Fruit fly (Drosophila melanogaster): ENCODE measurements around the gene tkv.

Gene tkv

dm6 chr2L:5237175-5237753, 33.9 kb downstream of the tkv start (continued):
- TF ChIP-seq lilli (GFP tag; optimal IDR thresholded peaks at IDR 0.05), result peak; percentile 10
- TF ChIP-seq CG9932 (GFP tag; IDR thresholded peaks at IDR 0.05), result no peak
- TF ChIP-seq Deaf1 (tag; optimal IDR thresholded peaks at IDR 0.05), result peak; percentile 33
- no peak for TF ChIP-seq Sox100B (GFP tag; optimal IDR thresholded peaks at IDR 0.05)
- TF ChIP-seq CTCF (GFP tag; optimal IDR thresholded peaks at IDR 0.05), result no peak
- TF ChIP-seq TFAM (GFP tag; optimal IDR thresholded peaks at IDR 0.05), result no peak
- TF ChIP-seq tup (GFP tag; optimal IDR thresholded peaks at IDR 0.05), result no peak
- peak; percentile 67 for TF ChIP-seq ash1 (GFP tag; optimal IDR thresholded peaks at IDR 0.05)
- no peak for TF ChIP-seq nerfin-2 (GFP tag; IDR thresholded peaks at IDR 0.05; ENCODE audit: partially characterized antibody)
- peak; percentile 41 for TF ChIP-seq CG10431 (GFP tag; optimal IDR thresholded peaks at IDR 0.05)
- TF ChIP-seq twi (tag; optimal IDR thresholded peaks at IDR 0.05), result no peak
- TF ChIP-seq lab (GFP tag; optimal IDR thresholded peaks at IDR 0.05), result no peak
- no peak for TF ChIP-seq CG10274 (GFP tag; optimal IDR thresholded peaks at IDR 0.05)
- TF ChIP-seq zfh2 (GFP tag; optimal IDR thresholded peaks at IDR 0.05), result no peak
- TF ChIP-seq Mes4 (GFP tag; optimal IDR thresholded peaks at IDR 0.05), result no peak
- TF ChIP-seq Bteb2 (GFP tag; optimal IDR thresholded peaks at IDR 0.05), result no peak
- TF ChIP-seq NC2β (GFP tag; optimal IDR thresholded peaks at IDR 0.05), result peak; percentile 12
- TF ChIP-seq Dp (GFP tag; optimal IDR thresholded peaks at IDR 0.05), result no peak
- TF ChIP-seq CG9817 (tag; optimal IDR thresholded peaks at IDR 0.05), result no peak
- TF ChIP-seq MTF-1 (GFP tag; optimal IDR thresholded peaks at IDR 0.05; ENCODE audit: borderline replicate concordance), result peak; percentile 62
- no peak for TF ChIP-seq H2.0 (GFP tag; IDR thresholded peaks at IDR 0.05)
- TF ChIP-seq kah (GFP tag; optimal IDR thresholded peaks at IDR 0.05), result peak; percentile 74
- TF ChIP-seq Side (GFP tag; optimal IDR thresholded peaks at IDR 0.05), result no peak
- peak; percentile 63 for TF ChIP-seq Adf1 (GFP tag; IDR thresholded peaks at IDR 0.05)
- TF ChIP-seq btn (GFP tag; optimal IDR thresholded peaks at IDR 0.05), result no peak
- TF ChIP-seq Aef1 (GFP tag; IDR thresholded peaks at IDR 0.05), result no peak
- no peak for TF ChIP-seq tx (GFP tag; optimal IDR thresholded peaks at IDR 0.05)
- no peak for TF ChIP-seq Dref (GFP tag; IDR thresholded peaks at IDR 0.05)
- peak; percentile 66 for TF ChIP-seq CG3163 (GFP tag; optimal IDR thresholded peaks at IDR 0.05)
- TF ChIP-seq ftz-f1 (GFP tag; optimal IDR thresholded peaks at IDR 0.05), result peak; percentile 14
- TF ChIP-seq ind (GFP tag; optimal IDR thresholded peaks at IDR 0.05), result no peak
- no peak for TF ChIP-seq CrebB (tag; optimal IDR thresholded peaks at IDR 0.05)
- no peak for TF ChIP-seq CG12769 (tag; optimal IDR thresholded peaks at IDR 0.05)
- no peak for TF ChIP-seq vnd (GFP tag; IDR thresholded peaks at IDR 0.05; ENCODE audit: partially characterized antibody)
- TF ChIP-seq B-H2 (GFP tag; optimal IDR thresholded peaks at IDR 0.05), result no peak
- peak; percentile 7 for TF ChIP-seq CG2202 (tag; optimal IDR thresholded peaks at IDR 0.05)
- no peak for TF ChIP-seq CG14667 (GFP tag; IDR thresholded peaks at IDR 0.05)
- TF ChIP-seq CG8281 (tag; optimal IDR thresholded peaks at IDR 0.05), result no peak
- TF ChIP-seq wek (GFP tag; optimal IDR thresholded peaks at IDR 0.05), result peak; percentile 63
- no peak for TF ChIP-seq her (GFP tag; optimal IDR thresholded peaks at IDR 0.05)
- TF ChIP-seq CG8388 (GFP tag; optimal IDR thresholded peaks at IDR 0.05), result peak; percentile 6
- TF ChIP-seq nmo (GFP tag; optimal IDR thresholded peaks at IDR 0.05), result no peak
- TF ChIP-seq CG4424 (GFP tag; optimal IDR thresholded peaks at IDR 0.05), result no peak
- no peak for TF ChIP-seq otp (GFP tag; IDR thresholded peaks at IDR 0.05)
- no peak for TF ChIP-seq CG3995 (GFP tag; optimal IDR thresholded peaks at IDR 0.05)
- TF ChIP-seq lov (optimal IDR thresholded peaks at IDR 0.05), result no peak
- TF ChIP-seq lov (GFP tag; IDR thresholded peaks at IDR 0.05), result no peak
- peak; percentile 62 for TF ChIP-seq Med (GFP tag)
- TF ChIP-seq CG30431 (GFP tag; optimal IDR thresholded peaks at IDR 0.05), result no peak
- TF ChIP-seq Ptx1 (GFP tag; IDR thresholded peaks at IDR 0.05), result no peak
- TF ChIP-seq dmrt99B (tag; optimal IDR thresholded peaks at IDR 0.05), result no peak
- TF ChIP-seq Hey (tag; optimal IDR thresholded peaks at IDR 0.05), result no peak
